Fruit fly (Drosophila melanogaster) whole organism, pupa: ENCODE results near the gene CG34417.

ENCODE experiments used
- CG17806 ChIP-seq: fragments of 200-800 bp; sonication (Bioruptor generic); optimal IDR thresholded peaks from 2 replicates; lab custom pipeline; 2018; ENCODE audit warnings: missing biosample characterization, mild to moderate bottlenecking, missing genetic modification characterization, moderate library complexity
- CG9948 ChIP-seq: fragments of 200-800 bp; sonication (Bioruptor generic); optimal IDR thresholded peaks from 2 replicates; lab custom pipeline; 2018; ENCODE audit warnings: missing biosample characterization, mild to moderate bottlenecking, missing genetic modification characterization, moderate library complexity
- D1 ChIP-seq: fragments of 200-800 bp; sonication (Bioruptor generic); optimal IDR thresholded peaks from 2 replicates; lab custom pipeline; 2018; ENCODE audit warnings: missing biosample characterization, mild to moderate bottlenecking, missing genetic modification characterization, moderate library complexity
- Pif1A ChIP-seq: fragments of 200-800 bp; sonication (Bioruptor generic); optimal IDR thresholded peaks from 3 replicates; lab custom pipeline; 2016; ENCODE audit warnings: missing biosample characterization, missing genetic modification characterization

DNA sequence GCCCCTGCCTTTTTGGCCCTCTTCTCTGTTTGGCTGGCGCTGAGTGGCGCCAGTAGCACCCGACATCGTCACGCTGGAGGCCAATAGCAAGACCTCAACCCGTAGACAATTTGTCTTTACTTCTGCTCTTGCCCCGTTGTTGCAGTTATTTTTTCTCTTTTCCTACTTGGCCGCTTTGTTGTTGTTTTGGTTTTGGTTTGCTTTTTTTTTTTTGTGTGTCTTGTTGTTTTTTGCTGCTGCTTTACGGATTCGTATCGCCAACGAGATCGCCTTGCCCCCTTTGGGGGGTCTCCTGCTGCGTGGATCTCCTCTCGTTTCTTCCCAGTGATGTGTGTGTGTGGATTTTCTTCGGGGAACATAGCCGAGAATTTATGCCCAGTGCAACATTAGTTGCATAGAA lies 91.3 kb downstream of the CG34417 start:
- TF ChIP-seq CG9948 (tag; lab: Kevin White, UChicago): peak; percentile 14
- TF ChIP-seq CG17806: peak; percentile 16
- peak; percentile 78 for TF ChIP-seq Pif1A (GFP tag; lab: Kevin White, UChicago)
- no peak for TF ChIP-seq D1
